Fruit fly (Drosophila melanogaster) whole organism, embryonic: ENCODE results near the gene Rpt5.

Experiments
- BEAF-32 ChIP-seq: fragments of 200-800 bp; sonication (Bioruptor generic); optimal IDR thresholded peaks from 3 replicates; lab custom pipeline; 2017; ENCODE audit warnings: missing biosample characterization, missing genetic modification characterization, mild to moderate bottlenecking, moderate library complexity, missing genetic modification reagents
- CG10654 ChIP-seq: fragments of 200-800 bp; sonication (Bioruptor generic); optimal IDR thresholded peaks from 2 replicates; lab custom pipeline; 2016; ENCODE audit warnings: missing biosample characterization, missing genetic modification characterization
- CG11247 ChIP-seq: fragments of 200-800 bp; sonication (Bioruptor generic); IDR thresholded peaks from 2 replicates; pipeline ENCODE4 v1.3.6; 2022; ENCODE audit warnings: missing biosample characterization, missing genetic modification characterization
- CG11695 ChIP-seq: fragments of 200-800 bp; sonication (Bioruptor generic); IDR thresholded peaks from 3 replicates; pipeline ENCODE4 v1.3.6; 2022; ENCODE audit warnings: missing biosample characterization, missing genetic modification characterization
- CG15514 ChIP-seq: fragments of 200-800 bp; sonication (Bioruptor generic); optimal IDR thresholded peaks from 3 replicates; lab custom pipeline; 2017; ENCODE audit warnings: missing biosample characterization, missing genetic modification characterization, mild to moderate bottlenecking, moderate library complexity, missing genetic modification reagents
- CG1792 ChIP-seq: fragments of 200-800 bp; sonication (Bioruptor generic); optimal IDR thresholded peaks from 2 replicates; lab custom pipeline; 2016; ENCODE audit warnings: missing biosample characterization, missing genetic modification characterization
- CG2712 ChIP-seq: fragments of 200-800 bp; optimal IDR thresholded peaks from 3 replicates; lab custom pipeline; 2019; ENCODE audit warnings: missing biosample characterization, mild to moderate bottlenecking, missing genetic modification characterization, moderate library complexity
- CG31365 ChIP-seq: fragments of 200-800 bp; sonication (Bioruptor generic); optimal IDR thresholded peaks from 2 replicates; lab custom pipeline; 2018; ENCODE audit warnings: missing biosample characterization, mild to moderate bottlenecking, missing genetic modification characterization
- CG31388 ChIP-seq: fragments of 200-800 bp; sonication (Bioruptor generic); optimal IDR thresholded peaks from 2 replicates; lab custom pipeline; 2016; ENCODE audit warnings: missing biosample characterization, missing genetic modification characterization
- CG32767 ChIP-seq: fragments of 200-800 bp; sonication (Bioruptor generic); IDR thresholded peaks from 2 replicates; pipeline ENCODE4 v1.3.6; 2022; ENCODE audit warnings: missing biosample characterization, missing genetic modification characterization
- CG4730 ChIP-seq: fragments of 200-800 bp; sonication (Bioruptor generic); IDR thresholded peaks from 2 replicates; pipeline ENCODE4 v1.3.6; 2022; ENCODE audit warnings: missing biosample characterization, missing genetic modification characterization
- CG4820 ChIP-seq: fragments of 200-800 bp; sonication (Bioruptor generic); optimal IDR thresholded peaks from 3 replicates; lab custom pipeline; 2016; ENCODE audit warnings: missing biosample characterization, missing genetic modification characterization
- CG5953 ChIP-seq: fragments of 200-800 bp; sonication (Bioruptor generic); IDR thresholded peaks from 2 replicates; pipeline ENCODE4 v1.3.6; 2022; ENCODE audit warnings: missing biosample characterization, missing genetic modification characterization
- CG9609 ChIP-seq: fragments of 200-800 bp; sonication (Bioruptor generic); optimal IDR thresholded peaks from 3 replicates; lab custom pipeline; 2016; ENCODE audit warnings: missing biosample characterization, missing genetic modification characterization
- CG9797 ChIP-seq: fragments of 200-800 bp; sonication (Bioruptor generic); optimal IDR thresholded peaks from 3 replicates; lab custom pipeline; 2018; ENCODE audit warnings: missing biosample characterization, mild to moderate bottlenecking, missing genetic modification characterization
- CG9876 ChIP-seq: fragments of 200-800 bp; sonication (Bioruptor generic); optimal IDR thresholded peaks from 2 replicates; lab custom pipeline; 2016; ENCODE audit warnings: missing biosample characterization, missing genetic modification characterization
- CG9932 ChIP-seq: fragments of 200-800 bp; sonication (Bioruptor generic); IDR thresholded peaks from 2 replicates; pipeline ENCODE4 v1.3.6; 2022; ENCODE audit warnings: missing biosample characterization, missing genetic modification characterization
- CHES-1-like ChIP-seq: fragments of 200-800 bp; sonication (Bioruptor generic); optimal IDR thresholded peaks from 2 replicates; lab custom pipeline; 2016; ENCODE audit warnings: missing biosample characterization, missing genetic modification characterization
- E2f1 ChIP-seq: fragments of 200-800 bp; sonication (Bioruptor generic); IDR thresholded peaks from 2 replicates; pipeline ENCODE4 v1.3.6; 2022; ENCODE audit warnings: missing biosample characterization, missing genetic modification characterization
- Elba2 ChIP-seq: fragments of 200-800 bp; sonication (Bioruptor generic); optimal IDR thresholded peaks from 3 replicates; lab custom pipeline; 2016; ENCODE audit warnings: missing biosample characterization, missing genetic modification characterization
- Fer2 ChIP-seq: fragments of 200-800 bp; sonication (Bioruptor generic); optimal IDR thresholded peaks from 2 replicates; lab custom pipeline; 2018; ENCODE audit warnings: missing biosample characterization, mild to moderate bottlenecking, missing genetic modification characterization, moderate library complexity
- Hmx ChIP-seq: fragments of 200-800 bp; sonication (Bioruptor generic); optimal IDR thresholded peaks from 2 replicates; lab custom pipeline; 2016; ENCODE audit warnings: missing biosample characterization, missing genetic modification characterization
- Hr39 ChIP-seq: fragments of >200 bp; optimal IDR thresholded peaks from 2 replicates; lab custom pipeline; 2017
- Lhr ChIP-seq: fragments of 200-800 bp; sonication (Bioruptor generic); optimal IDR thresholded peaks from 3 replicates; lab custom pipeline; 2017; ENCODE audit warnings: mild to moderate bottlenecking, missing biosample characterization, missing genetic modification reagents, missing genetic modification characterization
- Mrtf ChIP-seq: fragments of 200-800 bp; sonication (Bioruptor generic); IDR thresholded peaks from 3 replicates; pipeline ENCODE4 v1.3.6; 2022; ENCODE audit warnings: missing biosample characterization, missing genetic modification characterization
- NC2β ChIP-seq: fragments of 200-800 bp; sonication (Bioruptor generic); optimal IDR thresholded peaks from 2 replicates; lab custom pipeline; 2016; ENCODE audit warnings: missing biosample characterization, missing genetic modification characterization
- Stat92E ChIP-seq, 3 experiments: fragments of >200 bp in 2 of 3; fragments of 200-800 bp in 1 of 3; sonication (Bioruptor generic) in 1 of 3; optimal IDR thresholded peaks; 2 replicates each; lab custom pipeline; 2017 to 2019; ENCODE audit warnings: missing biosample characterization in 3 of 3, missing genetic modification characterization in 3 of 3, mild to moderate bottlenecking in 1 of 3, moderate library complexity in 1 of 3
- Trl ChIP-seq, 3 experiments: fragments of >200 bp in 2 of 3; fragments of 200-800 bp in 1 of 3; sonication (Bioruptor generic) in 1 of 3; optimal IDR thresholded peaks; 2 replicates in 1 of 3; 3 replicates in 2 of 3; lab custom pipeline; 2016 to 2017; ENCODE audit warnings: missing biosample characterization in 1 of 3, missing genetic modification characterization in 1 of 3
- Usf ChIP-seq: fragments of 200-800 bp; sonication (Bioruptor generic); optimal IDR thresholded peaks from 2 replicates; lab custom pipeline; 2017; ENCODE audit warnings: missing genotype, missing biosample characterization, missing genetic modification characterization
- YL-1 ChIP-seq: fragments of 200-800 bp; sonication (Bioruptor generic); optimal IDR thresholded peaks from 3 replicates; lab custom pipeline; 2017; ENCODE audit warnings: missing biosample characterization, mild to moderate bottlenecking, missing genetic modification characterization
- abd-A ChIP-seq: fragments of 200-800 bp; sonication (Bioruptor generic); optimal IDR thresholded peaks from 3 replicates; lab custom pipeline; 2019; ENCODE audit warnings: missing biosample characterization, mild to moderate bottlenecking, missing genetic modification characterization, moderate library complexity
- cato ChIP-seq: fragments of 200-800 bp; sonication (Bioruptor generic); optimal IDR thresholded peaks from 2 replicates; lab custom pipeline; 2016; ENCODE audit warnings: missing biosample characterization, missing genetic modification characterization, borderline replicate concordance
- dan ChIP-seq: fragments of 200-800 bp; sonication (Bioruptor generic); IDR thresholded peaks from 2 replicates; pipeline ENCODE4 v1.3.6; 2022; ENCODE audit warnings: missing biosample characterization, missing genetic modification characterization
- dati ChIP-seq: fragments of 200-800 bp; sonication (Bioruptor generic); IDR thresholded peaks from 2 replicates; pipeline ENCODE4 v1.3.6; 2022; ENCODE audit warnings: missing biosample characterization, missing genetic modification characterization
- emc ChIP-seq: fragments of 200-800 bp; sonication (Bioruptor generic); optimal IDR thresholded peaks from 2 replicates; lab custom pipeline; 2016; ENCODE audit warnings: missing biosample characterization, missing genetic modification characterization
- exex ChIP-seq: fragments of 200-800 bp; sonication (Bioruptor generic); optimal IDR thresholded peaks from 4 replicates; lab custom pipeline; 2018; ENCODE audit warnings: missing biosample characterization, mild to moderate bottlenecking, missing genetic modification characterization, moderate library complexity
- ind ChIP-seq: fragments of 200-800 bp; sonication (Bioruptor generic); optimal IDR thresholded peaks from 3 replicates; lab custom pipeline; 2016; ENCODE audit warnings: missing biosample characterization, missing genetic modification characterization
- inv ChIP-seq: fragments of 200-800 bp; sonication (Bioruptor generic); IDR thresholded peaks from 2 replicates; pipeline ENCODE4 v1.3.6; 2022; ENCODE audit warnings: missing biosample characterization, missing genetic modification characterization; ENCODE audit not compliant: partially characterized antibody
- nau ChIP-seq: fragments of 200-800 bp; sonication (Bioruptor generic); optimal IDR thresholded peaks from 3 replicates; lab custom pipeline; 2017; ENCODE audit warnings: missing biosample characterization, mild to moderate bottlenecking, missing genetic modification characterization, missing genetic modification reagents
- nerfin-1 ChIP-seq: fragments of 200-800 bp; sonication (Bioruptor generic); optimal IDR thresholded peaks from 3 replicates; lab custom pipeline; 2019; ENCODE audit warnings: missing biosample characterization, mild to moderate bottlenecking, missing genetic modification characterization, moderate library complexity
- otp ChIP-seq: fragments of 200-800 bp; sonication (Bioruptor generic); IDR thresholded peaks from 3 replicates; pipeline ENCODE4, ENCODE4 v1.3.6; 2022; ENCODE audit warnings: missing biosample characterization, missing genetic modification characterization
- pb ChIP-seq: fragments of 200-800 bp; sonication (Bioruptor generic); optimal IDR thresholded peaks from 3 replicates; lab custom pipeline; 2016; ENCODE audit warnings: missing biosample characterization, missing genetic modification characterization
- rib ChIP-seq: fragments of 200-800 bp; sonication (Bioruptor generic); IDR thresholded peaks from 2 replicates; pipeline ENCODE4 v1.3.6; 2022; ENCODE audit warnings: missing biosample characterization, missing genetic modification characterization
- salm ChIP-seq: fragments of 200-800 bp; sonication (Bioruptor generic); optimal IDR thresholded peaks from 2 replicates; lab custom pipeline; 2018; ENCODE audit warnings: missing biosample characterization, mild to moderate bottlenecking, missing genetic modification characterization
- sens ChIP-seq: fragments of 200-800 bp; sonication (Bioruptor generic); peaks from one replicate; lab custom pipeline; 2016; ENCODE audit warnings: missing biosample characterization, missing genetic modification characterization
- shn ChIP-seq: fragments of 200-800 bp; sonication (Bioruptor generic); optimal IDR thresholded peaks from 3 replicates; lab custom pipeline; 2016; ENCODE audit warnings: missing biosample characterization, missing genetic modification characterization
- slp2 ChIP-seq: fragments of 200-800 bp; sonication (Bioruptor generic); optimal IDR thresholded peaks from 2 replicates; lab custom pipeline; 2016; ENCODE audit warnings: missing biosample characterization, missing genetic modification characterization
- sqz ChIP-seq: fragments of 200-800 bp; sonication (Bioruptor generic); optimal IDR thresholded peaks from 3 replicates; lab custom pipeline; 2018; ENCODE audit warnings: missing biosample characterization, mild to moderate bottlenecking, missing genetic modification characterization
- unpg ChIP-seq: fragments of 200-800 bp; sonication (Bioruptor generic); optimal IDR thresholded peaks from 3 replicates; lab custom pipeline; 2018; ENCODE audit warnings: missing biosample characterization, mild to moderate bottlenecking, missing genetic modification characterization, moderate library complexity
- zen2 ChIP-seq: fragments of 200-800 bp; sonication (Bioruptor generic); IDR thresholded peaks from 3 replicates; pipeline ENCODE4 v1.3.6; 2022; ENCODE audit warnings: missing biosample characterization, missing genetic modification characterization; ENCODE audit not compliant: partially characterized antibody
- zfh2 ChIP-seq: fragments of 200-800 bp; sonication (Bioruptor generic); optimal IDR thresholded peaks from 2 replicates; lab custom pipeline; 2016; ENCODE audit warnings: missing biosample characterization, missing genetic modification characterization

Gene Rpt5

DNA sequence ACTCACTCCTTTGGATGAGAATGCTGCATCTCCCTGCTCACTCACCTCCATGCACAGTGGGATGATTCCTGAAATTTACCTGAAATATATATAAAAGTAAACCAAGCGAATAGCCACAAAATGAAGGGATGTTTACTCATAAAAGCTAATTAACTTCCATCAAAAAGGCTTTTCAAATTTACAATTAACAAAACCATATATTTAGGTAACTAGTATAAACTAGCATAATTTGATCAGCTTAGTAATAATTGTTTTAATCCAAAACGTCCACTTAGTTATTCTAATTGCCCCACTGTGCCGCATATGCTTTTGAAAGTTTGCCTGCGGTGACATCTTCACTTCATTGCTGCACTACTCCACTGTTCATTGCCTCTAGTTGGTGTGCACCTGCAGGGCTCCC is 31.3 kb downstream of the Rpt5 start (continued):
- TF ChIP-seq rib (GFP tag; lab: Robert Waterston, UW) (no peak), CG4820 (GFP tag; lab: Kevin White, UChicago) (peak; percentile 81), E2f1 (peak; percentile 66), Usf (GFP tag; lab: Kevin White, UChicago) (peak; percentile 5), CG15514 (GFP tag; lab: Kevin White, UChicago) (no peak), CG5953 (GFP tag; lab: Robert Waterston, UW) (0 out of 2 replicates have a peak, but pooled peaks have one; percentile 21), CG31365 (no peak), exex (tag; lab: Kevin White, UChicago) (no peak), YL-1 (GFP tag; lab: Kevin White, UChicago) (no peak), abd-A (tag; lab: Kevin White, UChicago) (no peak), sqz (GFP tag; lab: Kevin White, UChicago) (peak; percentile 20), Elba2 (GFP tag; lab: Kevin White, UChicago) (no peak), salm (tag; lab: Kevin White, UChicago) (peak; percentile 55), CG9932 (GFP tag; lab: Robert Waterston, UW) (no peak), CHES-1-like (GFP tag; lab: Kevin White, UChicago) (peak; percentile 13), otp (GFP tag; lab: Robert Waterston, UW) (peak; percentile 72; the same call in 2 of the 3 replicates), CG9797 (GFP tag; lab: Kevin White, UChicago) (no peak), shn (GFP tag; lab: Kevin White, UChicago) (peak; percentile 60), Stat92E (GFP tag; optimal IDR thresholded peaks at IDR 0.05; lab: Kevin White, UChicago) (no peak), Hr39 (lab: Kevin White, UChicago) (no peak), emc (no peak), ind (GFP tag; lab: Kevin White, UChicago) (peak; percentile 66), inv (GFP tag; lab: Robert Waterston, UW) (no peak), sens (GFP tag; lab: Kevin White, UChicago) (peak; percentile 97), Hmx (GFP tag; lab: Kevin White, UChicago) (no peak), slp2 (GFP tag; lab: Kevin White, UChicago) (peak; percentile 50), Lhr (GFP tag; lab: Kevin White, UChicago) (peak; percentile 70), Trl (optimal IDR thresholded peaks at IDR 0.05; lab: Kevin White, UChicago) (no peak), Trl (GFP tag; optimal IDR thresholded peaks at IDR 0.05; lab: Kevin White, UChicago) (peak; percentile 62), CG9876 (peak; percentile 10), nerfin-1 (tag; lab: Kevin White, UChicago) (peak; percentile 73), zfh2 (no peak), CG11247 (peak; percentile 19; the same call in 1 of the 2 replicates), nau (GFP tag; lab: Kevin White, UChicago) (peak; percentile 59), CG4730 (peak; percentile 47; the same call in 1 of the 2 replicates), Mrtf (GFP tag; lab: Robert Waterston, UW) (no peak), CG31388 (GFP tag; lab: Kevin White, UChicago) (no peak), Fer2 (tag; lab: Kevin White, UChicago) (no peak), unpg (GFP tag; lab: Kevin White, UChicago) (peak; percentile 86), dati (GFP tag; lab: Robert Waterston, UW) (no peak), dan (GFP tag; lab: Robert Waterston, UW) (no peak), CG11695 (peak; percentile 39; the same call in 1 of the 3 replicates), CG2712 (tag; lab: Kevin White, UChicago) (peak; percentile 91), CG32767 (GFP tag; lab: Robert Waterston, UW) (peak; percentile 50; the same call in 1 of the 2 replicates), zen2 (no peak), BEAF-32 (no peak), CG9609 (peak; percentile 36), cato (peak; percentile 65), CG10654 (peak; percentile 56), pb (GFP tag; lab: Kevin White, UChicago) (peak; percentile 58), CG1792 (no peak), NC2β (GFP tag; lab: Kevin White, UChicago) (peak; percentile 66)
